Fruit fly (Drosophila melanogaster): Measurements from ENCODE around the gene CG7276.

dm6 chr3L:15510787-15511186 is 12.8 kb downstream of the CG7276 start, which contains the start of gene MsrA:
- TF ChIP-seq CG32006 (GFP tag; optimal IDR thresholded peaks at IDR 0.05) (no peak), ss (GFP tag; optimal IDR thresholded peaks at IDR 0.05) (no peak), spab (GFP tag; optimal IDR thresholded peaks at IDR 0.05) (no peak), CG3919 (GFP tag; optimal IDR thresholded peaks at IDR 0.05) (no peak), CG11294 (GFP tag; IDR thresholded peaks at IDR 0.05) (no peak), OdsH (GFP tag; optimal IDR thresholded peaks at IDR 0.05) (no peak), CG16779 (tag; optimal IDR thresholded peaks at IDR 0.05) (no peak), dsx (GFP tag; optimal IDR thresholded peaks at IDR 0.05; ENCODE audit: poor library complexity, severe bottlenecking) (no peak), fd59A (GFP tag; optimal IDR thresholded peaks at IDR 0.05) (no peak), Ets96B (tag; optimal IDR thresholded peaks at IDR 0.05) (no peak)
